Worm (Caenorhabditis elegans): Measurements from ENCODE around the gene prp-9.

Gene prp-9

ce11 chrII:8481731-8482253 lies 43.4 kb downstream of the prp-9 start, which contains the start of gene M05D6.5:
Gene M05D6.5, minus strand, starts transcription at chrII:8482203.
- no peak for TF ChIP-seq tbx-11 (GFP tag; IDR thresholded peaks at IDR 0.05)
- TF ChIP-seq hmbx-1 (tag; optimal IDR thresholded peaks at IDR 0.05), result no peak
- no peak for TF ChIP-seq ceh-13 (GFP tag; optimal IDR thresholded peaks at IDR 0.05)
- TF ChIP-seq ama-1 (optimal IDR thresholded peaks at IDR 0.05), result no peak
- no peak for TF ChIP-seq tra-4 (tag; optimal IDR thresholded peaks at IDR 0.05)
- TF ChIP-seq B0310.2 (tag; optimal IDR thresholded peaks at IDR 0.05), result no peak
- TF ChIP-seq scrt-1 (GFP tag; IDR thresholded peaks at IDR 0.05), result no peak
- TF ChIP-seq aly-1 (tag; optimal IDR thresholded peaks at IDR 0.05), result no peak
- TF ChIP-seq F13C5.2 (tag; optimal IDR thresholded peaks at IDR 0.05), result no peak
- TF ChIP-seq flt-1 (GFP tag; IDR thresholded peaks at IDR 0.05), result no peak
- no peak for TF ChIP-seq ceh-36 (tag; optimal IDR thresholded peaks at IDR 0.05)
- TF ChIP-seq pes-1 (GFP tag; IDR thresholded peaks at IDR 0.05), result no peak
- no peak for TF ChIP-seq hnd-1 (tag; optimal IDR thresholded peaks at IDR 0.05)
- no peak for TF ChIP-seq hmg-4 (GFP tag; optimal IDR thresholded peaks at IDR 0.05)
- TF ChIP-seq sea-1 (GFP tag; conservative IDR thresholded peaks at IDR 0.05), result no peak

ce11 chrII:8481033-8481708 lies 44.0 kb downstream of the prp-9 start:
- no peak for TF ChIP-seq flt-1 (GFP tag; IDR thresholded peaks at IDR 0.05)
- no peak for TF ChIP-seq aly-1 (tag; optimal IDR thresholded peaks at IDR 0.05)
- TF ChIP-seq hmbx-1 (tag; optimal IDR thresholded peaks at IDR 0.05), result no peak
- no peak for TF ChIP-seq sea-1 (GFP tag; conservative IDR thresholded peaks at IDR 0.05)
- no peak for TF ChIP-seq F13C5.2 (tag; optimal IDR thresholded peaks at IDR 0.05)
- TF ChIP-seq ama-1 (optimal IDR thresholded peaks at IDR 0.05), result no peak
- no peak for TF ChIP-seq hmg-4 (GFP tag; optimal IDR thresholded peaks at IDR 0.05)
- no peak for TF ChIP-seq ceh-36 (tag; optimal IDR thresholded peaks at IDR 0.05)
- no peak for TF ChIP-seq pes-1 (GFP tag; IDR thresholded peaks at IDR 0.05)

ce11 chrII:8480166-8480565 lies 45.0 kb downstream of the prp-9 start, which contains the start of gene lact-4:
Gene lact-4, minus strand, starts transcription at chrII:8480478.
- TF ChIP-seq tbx-11 (GFP tag; IDR thresholded peaks at IDR 0.05) (no peak), hmg-4 (GFP tag; optimal IDR thresholded peaks at IDR 0.05) (no peak), ets-7 (tag; optimal IDR thresholded peaks at IDR 0.05) (no peak), F13C5.2 (tag; optimal IDR thresholded peaks at IDR 0.05) (no peak), ceh-36 (tag; optimal IDR thresholded peaks at IDR 0.05) (no peak), hmbx-1 (tag; optimal IDR thresholded peaks at IDR 0.05) (no peak), flt-1 (GFP tag; IDR thresholded peaks at IDR 0.05) (no peak), sea-1 (GFP tag; conservative IDR thresholded peaks at IDR 0.05) (no peak), pes-1 (GFP tag; IDR thresholded peaks at IDR 0.05) (no peak), ama-1 (optimal IDR thresholded peaks at IDR 0.05) (no peak), tra-4 (tag; optimal IDR thresholded peaks at IDR 0.05) (no peak), tbx-37 (GFP tag; conservative IDR thresholded peaks at IDR 0.05) (no peak), B0310.2 (tag; optimal IDR thresholded peaks at IDR 0.05) (no peak), scrt-1 (GFP tag; IDR thresholded peaks at IDR 0.05) (no peak), ceh-13 (GFP tag; optimal IDR thresholded peaks at IDR 0.05) (no peak)

ce11 chrII:8479337-8479736 lies 45.9 kb downstream of the prp-9 start:
- TF ChIP-seq sea-1 (GFP tag; conservative IDR thresholded peaks at IDR 0.05) (no peak), tbx-11 (GFP tag; IDR thresholded peaks at IDR 0.05) (no peak), aly-1 (tag; optimal IDR thresholded peaks at IDR 0.05) (no peak), B0310.2 (tag; optimal IDR thresholded peaks at IDR 0.05) (no peak), ceh-36 (tag; optimal IDR thresholded peaks at IDR 0.05) (no peak), hmg-4 (GFP tag; optimal IDR thresholded peaks at IDR 0.05) (no peak), ets-7 (tag; optimal IDR thresholded peaks at IDR 0.05) (no peak), scrt-1 (GFP tag; IDR thresholded peaks at IDR 0.05) (no peak), tbx-37 (GFP tag; conservative IDR thresholded peaks at IDR 0.05) (no peak), flt-1 (GFP tag; IDR thresholded peaks at IDR 0.05) (no peak), hnd-1 (tag; optimal IDR thresholded peaks at IDR 0.05) (no peak), ceh-13 (GFP tag; optimal IDR thresholded peaks at IDR 0.05) (no peak), ama-1 (optimal IDR thresholded peaks at IDR 0.05) (no peak), hmbx-1 (tag; optimal IDR thresholded peaks at IDR 0.05) (no peak), pes-1 (GFP tag; IDR thresholded peaks at IDR 0.05) (no peak), F13C5.2 (tag; optimal IDR thresholded peaks at IDR 0.05) (no peak), tra-4 (tag; optimal IDR thresholded peaks at IDR 0.05) (no peak)

- no peak for TF ChIP-seq tbx-11 (GFP tag; IDR thresholded peaks at IDR 0.05)
- no peak for TF ChIP-seq ama-1 (optimal IDR thresholded peaks at IDR 0.05)
- no peak for TF ChIP-seq ets-7 (tag; optimal IDR thresholded peaks at IDR 0.05)
- no peak for TF ChIP-seq pes-1 (GFP tag; IDR thresholded peaks at IDR 0.05)
- no peak for TF ChIP-seq hnd-1 (tag; optimal IDR thresholded peaks at IDR 0.05)
- no peak for TF ChIP-seq hmbx-1 (tag; optimal IDR thresholded peaks at IDR 0.05)
- no peak for TF ChIP-seq scrt-1 (GFP tag; IDR thresholded peaks at IDR 0.05)
- TF ChIP-seq tbx-37 (GFP tag; conservative IDR thresholded peaks at IDR 0.05), result no peak
- TF ChIP-seq hmg-4 (GFP tag; optimal IDR thresholded peaks at IDR 0.05), result no peak
- TF ChIP-seq ceh-36 (tag; optimal IDR thresholded peaks at IDR 0.05), result no peak
- no peak for TF ChIP-seq F13C5.2 (tag; optimal IDR thresholded peaks at IDR 0.05)
- no peak for TF ChIP-seq sea-1 (GFP tag; conservative IDR thresholded peaks at IDR 0.05)
- no peak for TF ChIP-seq ceh-13 (GFP tag; optimal IDR thresholded peaks at IDR 0.05)
- no peak for TF ChIP-seq aly-1 (tag; optimal IDR thresholded peaks at IDR 0.05)
- TF ChIP-seq B0310.2 (tag; optimal IDR thresholded peaks at IDR 0.05), result no peak
- no peak for TF ChIP-seq tra-4 (tag; optimal IDR thresholded peaks at IDR 0.05)
- no peak for TF ChIP-seq flt-1 (GFP tag; IDR thresholded peaks at IDR 0.05)
These were observed 49.8 kb downstream of the prp-9 start, which contains the start of the genes M05D6.1 and M05D6.3 for ce11 chrII:8475306-8475822. Gene M05D6.1, minus strand, starts transcription at chrII:8475406. Gene M05D6.3, plus strand, starts transcription at chrII:8475772.
